Fruit fly (Drosophila melanogaster) whole organism, embryonic: ENCODE data around the gene Klp10A.

ENCODE experiments used
- ATbp ChIP-seq: fragments of 200-800 bp; sonication (Bioruptor generic); optimal IDR thresholded peaks from 2 replicates; lab custom pipeline; 2017; ENCODE audit warnings: missing biosample characterization, mild to moderate bottlenecking, missing genetic modification characterization, missing genetic modification reagents
- Adf1 ChIP-seq: fragments of 200-800 bp; sonication (Bioruptor generic); IDR thresholded peaks from 2 replicates; pipeline ENCODE4 v1.3.6; 2022; ENCODE audit warnings: missing biosample characterization, missing genetic modification characterization
- Awh ChIP-seq: fragments of 200-800 bp; sonication (Bioruptor generic); IDR thresholded peaks from 2 replicates; pipeline ENCODE4, ENCODE4 v1.3.6; 2022; ENCODE audit warnings: missing biosample characterization, missing genetic modification characterization
- B-H1 ChIP-seq: fragments of 200-800 bp; sonication (Bioruptor generic); IDR thresholded peaks from 3 replicates; pipeline ENCODE4 v1.3.6; 2022; ENCODE audit warnings: missing biosample characterization, missing genetic modification characterization
- BtbVII ChIP-seq: fragments of 200-800 bp; sonication (Bioruptor generic); optimal IDR thresholded peaks from 3 replicates; lab custom pipeline; 2017; ENCODE audit warnings: missing biosample characterization, mild to moderate bottlenecking, missing genetic modification characterization
- CG10267 ChIP-seq: fragments of 200-800 bp; sonication (Bioruptor generic); optimal IDR thresholded peaks from 2 replicates; lab custom pipeline; 2018; ENCODE audit warnings: missing biosample characterization, mild to moderate bottlenecking, missing genetic modification characterization, moderate library complexity
- CG11456 ChIP-seq: fragments of 200-800 bp; sonication (Bioruptor generic); IDR thresholded peaks from 3 replicates; pipeline ENCODE4 v1.3.6; 2022; ENCODE audit warnings: missing biosample characterization, missing genetic modification characterization
- CG11696 ChIP-seq: fragments of 200-800 bp; sonication (Bioruptor generic); IDR thresholded peaks from 2 replicates; pipeline ENCODE4 v1.3.6; 2022; ENCODE audit warnings: missing biosample characterization, missing genetic modification characterization
- CG12071 ChIP-seq: fragments of 200-800 bp; sonication (Bioruptor generic); optimal IDR thresholded peaks from 3 replicates; lab custom pipeline; 2018; ENCODE audit warnings: missing biosample characterization, mild to moderate bottlenecking, missing genetic modification characterization
- CG12391 ChIP-seq: fragments of 200-800 bp; sonication (Bioruptor generic); optimal IDR thresholded peaks from 3 replicates; lab custom pipeline; 2018; ENCODE audit warnings: missing biosample characterization, mild to moderate bottlenecking, missing genetic modification characterization, moderate library complexity
- CG12659 ChIP-seq: fragments of 200-800 bp; sonication (Bioruptor generic); optimal IDR thresholded peaks from 3 replicates; lab custom pipeline; 2017; ENCODE audit warnings: mild to moderate bottlenecking, missing biosample characterization, missing genetic modification reagents, missing genetic modification characterization
- CG15514 ChIP-seq: fragments of 200-800 bp; sonication (Bioruptor generic); optimal IDR thresholded peaks from 3 replicates; lab custom pipeline; 2017; ENCODE audit warnings: missing biosample characterization, missing genetic modification characterization, mild to moderate bottlenecking, moderate library complexity, missing genetic modification reagents
- CG16779 ChIP-seq: fragments of 200-800 bp; sonication (Bioruptor generic); IDR thresholded peaks from 2 replicates; pipeline ENCODE4 v1.3.6; 2022; ENCODE audit warnings: missing biosample characterization, missing genetic modification characterization
- CG18011 ChIP-seq: fragments of 200-800 bp; sonication (Bioruptor generic); optimal IDR thresholded peaks from 2 replicates; lab custom pipeline; 2017; ENCODE audit warnings: missing biosample characterization, missing genetic modification characterization, mild to moderate bottlenecking, moderate library complexity, missing genotype
- CG1832 ChIP-seq: fragments of 200-800 bp; sonication (Bioruptor generic); optimal IDR thresholded peaks from 2 replicates; lab custom pipeline; 2017; ENCODE audit warnings: missing biosample characterization, mild to moderate bottlenecking, missing genetic modification characterization, inconsistent platforms
- CG18599 ChIP-seq: fragments of 200-800 bp; sonication (Bioruptor generic); optimal IDR thresholded peaks from 3 replicates; lab custom pipeline; 2017; ENCODE audit warnings: missing biosample characterization, missing genetic modification characterization, mild to moderate bottlenecking, moderate library complexity, missing genetic modification reagents
- CG2202 ChIP-seq: fragments of 200-800 bp; sonication (Bioruptor generic); optimal IDR thresholded peaks from 2 replicates; lab custom pipeline; 2018; ENCODE audit warnings: missing biosample characterization, mild to moderate bottlenecking, missing genetic modification characterization
- CG2889 ChIP-seq: fragments of 200-800 bp; sonication (Bioruptor generic); IDR thresholded peaks from 3 replicates; pipeline ENCODE4 v1.3.6; 2022; ENCODE audit warnings: missing biosample characterization, missing genetic modification characterization
- CG3163 ChIP-seq: fragments of 200-800 bp; sonication (Bioruptor generic); optimal IDR thresholded peaks from 3 replicates; lab custom pipeline; 2016; ENCODE audit warnings: missing biosample characterization, missing genetic modification characterization
- CG32767 ChIP-seq: fragments of 200-800 bp; sonication (Bioruptor generic); IDR thresholded peaks from 2 replicates; pipeline ENCODE4 v1.3.6; 2022; ENCODE audit warnings: missing biosample characterization, missing genetic modification characterization
- CG33557 ChIP-seq: fragments of 200-800 bp; sonication (Bioruptor generic); optimal IDR thresholded peaks from 2 replicates; lab custom pipeline; 2019; ENCODE audit warnings: missing biosample characterization, mild to moderate bottlenecking, missing genetic modification characterization, moderate library complexity
- CG34422 ChIP-seq: fragments of 200-800 bp; sonication (Bioruptor generic); IDR thresholded peaks from 3 replicates; pipeline ENCODE4 v1.3.6; 2022; ENCODE audit warnings: missing biosample characterization, missing genetic modification characterization
- CG6689 ChIP-seq: fragments of 200-800 bp; sonication (Bioruptor generic); IDR thresholded peaks from 2 replicates; pipeline ENCODE4 v1.3.6; 2022; ENCODE audit warnings: missing biosample characterization, missing genetic modification characterization
- CG7963 ChIP-seq: fragments of 200-800 bp; sonication (Bioruptor generic); IDR thresholded peaks from 3 replicates; pipeline ENCODE4 v1.3.6; 2022; ENCODE audit warnings: missing biosample characterization, missing genetic modification characterization; ENCODE audit not compliant: partially characterized antibody
- CG8924 ChIP-seq: fragments of 200-800 bp; optimal IDR thresholded peaks from 3 replicates; lab custom pipeline; 2019; ENCODE audit warnings: missing biosample characterization, mild to moderate bottlenecking, missing genetic modification characterization, moderate library complexity
- CTCF ChIP-seq: fragments of 200-800 bp; sonication (Bioruptor generic); optimal IDR thresholded peaks from 2 replicates; lab custom pipeline; 2017; ENCODE audit warnings: missing biosample characterization, mild to moderate bottlenecking, missing genetic modification characterization, moderate library complexity
- D19B ChIP-seq: fragments of 200-800 bp; sonication (Bioruptor generic); optimal IDR thresholded peaks from 2 replicates; lab custom pipeline; 2017; ENCODE audit warnings: missing biosample characterization, mild to moderate bottlenecking, missing genetic modification characterization
- Hmx ChIP-seq: fragments of 200-800 bp; sonication (Bioruptor generic); optimal IDR thresholded peaks from 2 replicates; lab custom pipeline; 2016; ENCODE audit warnings: missing biosample characterization, missing genetic modification characterization
- Hsf ChIP-seq: fragments of 200-800 bp; sonication (Bioruptor generic); optimal IDR thresholded peaks from 3 replicates; lab custom pipeline; 2016; ENCODE audit warnings: missing biosample characterization, missing genetic modification characterization
- NC2α ChIP-seq: fragments of 200-800 bp; sonication (Bioruptor generic); optimal IDR thresholded peaks from 2 replicates; lab custom pipeline; 2016; ENCODE audit warnings: missing biosample characterization, missing genetic modification characterization
- Rfx ChIP-seq: fragments of 200-800 bp; sonication (Bioruptor generic); IDR thresholded peaks from 2 replicates; pipeline ENCODE4 v1.3.6; 2022; ENCODE audit warnings: missing biosample characterization, missing genetic modification characterization
- Side ChIP-seq: fragments of 200-800 bp; sonication (Bioruptor generic); optimal IDR thresholded peaks from 2 replicates; lab custom pipeline; 2016; ENCODE audit warnings: missing biosample characterization, missing genetic modification characterization
- Sin3A ChIP-seq: fragments of >200 bp; optimal IDR thresholded peaks from 2 replicates; lab custom pipeline; 2018
- Taf1 ChIP-seq: fragments of 200-800 bp; sonication (Bioruptor generic); IDR thresholded peaks from 2 replicates; pipeline ENCODE4 v1.3.6; 2022; ENCODE audit warnings: missing biosample characterization, missing genetic modification characterization
- Tbp ChIP-seq: fragments of >200 bp; optimal IDR thresholded peaks from 2 replicates; lab custom pipeline; 2018; ENCODE audit warnings: missing biosample characterization, missing genetic modification characterization
- bsh ChIP-seq, 2 experiments: fragments of 200-800 bp; sonication (Bioruptor generic); optimal IDR thresholded peaks; 2 replicates each; lab custom pipeline; 2017 to 2018; ENCODE audit warnings: mild to moderate bottlenecking in 2 of 2, missing biosample characterization in 2 of 2, missing genetic modification characterization in 2 of 2, moderate library complexity in 1 of 2
- cg ChIP-seq: fragments of 200-800 bp; sonication (Bioruptor generic); optimal IDR thresholded peaks from 3 replicates; lab custom pipeline; 2019; ENCODE audit warnings: missing biosample characterization, mild to moderate bottlenecking, missing genetic modification characterization, moderate library complexity
- chinmo ChIP-seq: fragments of 200-800 bp; sonication (Bioruptor generic); IDR thresholded peaks from 4 replicates; pipeline ENCODE4 v1.3.6; 2022; ENCODE audit warnings: missing biosample characterization, missing genetic modification characterization; ENCODE audit not compliant: partially characterized antibody
- dpn ChIP-seq, 2 experiments: fragments of 200-800 bp; sonication (Bioruptor generic); optimal IDR thresholded peaks; 3 replicates each; lab custom pipeline; 2016; ENCODE audit warnings: missing biosample characterization in 2 of 2, missing genetic modification characterization in 2 of 2
- emc ChIP-seq: fragments of 200-800 bp; sonication (Bioruptor generic); optimal IDR thresholded peaks from 2 replicates; lab custom pipeline; 2016; ENCODE audit warnings: missing biosample characterization, missing genetic modification characterization
- ewg ChIP-seq: fragments of 200-800 bp; sonication (Bioruptor generic); optimal IDR thresholded peaks from 3 replicates; lab custom pipeline; 2017; ENCODE audit warnings: mild to moderate bottlenecking, missing biosample characterization, missing genetic modification reagents, missing genetic modification characterization
- fru ChIP-seq: fragments of >200 bp; optimal IDR thresholded peaks from 2 replicates; lab custom pipeline; 2017
- kni ChIP-seq: fragments of 200-800 bp; sonication (Bioruptor generic); optimal IDR thresholded peaks from 3 replicates; lab custom pipeline; 2017; ENCODE audit warnings: mild to moderate bottlenecking, missing biosample characterization, missing genetic modification reagents, missing genetic modification characterization
- mirr ChIP-seq: fragments of 200-800 bp; sonication (Bioruptor generic); optimal IDR thresholded peaks from 3 replicates; lab custom pipeline; 2018; ENCODE audit warnings: missing biosample characterization, mild to moderate bottlenecking, missing genetic modification characterization
- org-1 ChIP-seq: fragments of 200-800 bp; sonication (Bioruptor generic); optimal IDR thresholded peaks from 2 replicates; lab custom pipeline; 2017; ENCODE audit warnings: missing biosample characterization, missing genetic modification characterization
- prd ChIP-seq, 3 experiments: fragments of >200 bp in 2 of 3; fragments of 200-800 bp in 1 of 3; sonication (Bioruptor generic) in 1 of 3; optimal IDR thresholded peaks in 2 of 3; IDR thresholded peaks in 1 of 3; 2 replicates in 2 of 3; 3 replicates in 1 of 3; pipeline versions ENCODE4 v1.3.6 to Lab custom; 2017 to 2022; ENCODE audit warnings: missing biosample characterization in 1 of 3, missing genetic modification characterization in 1 of 3
- repo ChIP-seq: fragments of 200-800 bp; sonication (Bioruptor generic); optimal IDR thresholded peaks from 2 replicates; lab custom pipeline; 2016; ENCODE audit warnings: missing biosample characterization, missing genetic modification characterization
- sens ChIP-seq: fragments of 200-800 bp; sonication (Bioruptor generic); peaks from one replicate; lab custom pipeline; 2016; ENCODE audit warnings: missing biosample characterization, missing genetic modification characterization
- sob ChIP-seq: fragments of 200-800 bp; sonication (Bioruptor generic); IDR thresholded peaks from 2 replicates; pipeline ENCODE4 v1.3.6; 2022; ENCODE audit warnings: missing biosample characterization, missing genetic modification characterization
- stwl ChIP-seq: fragments of 200-800 bp; sonication (Bioruptor generic); optimal IDR thresholded peaks from 3 replicates; lab custom pipeline; 2018; ENCODE audit warnings: missing biosample characterization, mild to moderate bottlenecking, missing genetic modification characterization, moderate library complexity
- vnd ChIP-seq: fragments of 200-800 bp; sonication (Bioruptor generic); IDR thresholded peaks from 3 replicates; pipeline ENCODE4 v1.3.6; 2022; ENCODE audit warnings: missing biosample characterization, missing genetic modification characterization; ENCODE audit not compliant: partially characterized antibody

The Klp10A gene

DNA sequence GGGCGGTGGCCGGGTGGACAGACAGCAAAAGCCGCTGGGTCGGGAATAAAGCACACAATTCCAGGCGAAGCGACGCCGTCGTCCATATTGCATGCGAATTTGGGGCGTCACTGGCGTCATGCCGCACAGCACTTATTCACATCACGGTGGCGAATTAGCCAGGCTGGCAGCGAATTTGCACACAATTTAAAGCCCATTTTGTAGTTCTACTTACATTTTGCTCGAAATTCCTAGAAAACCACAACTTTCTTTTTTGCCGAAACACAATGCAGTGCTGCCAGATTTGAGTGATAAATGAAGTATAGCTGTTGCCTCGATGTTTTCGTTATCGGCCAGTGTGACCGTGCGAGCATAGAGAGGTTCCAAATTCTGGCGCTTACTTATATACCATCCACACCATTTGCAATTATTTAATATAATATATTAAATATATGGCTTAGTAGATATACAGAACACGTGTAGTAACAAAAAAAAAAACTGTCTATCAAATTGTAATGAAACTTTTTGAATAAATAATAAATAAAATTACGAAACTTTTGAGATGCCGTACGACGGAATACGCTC is 11.4 kb upstream of the Klp10A start, which contains the start of gene Ran (continued):
- TF ChIP-seq CG11696 (GFP tag; lab: Robert Waterston, UW) (no peak), cg (no peak), repo (GFP tag; lab: Kevin White, UChicago) (no peak), CG18011 (no peak), CG18599 (GFP tag; lab: Kevin White, UChicago) (no peak), CG12659 (GFP tag; lab: Kevin White, UChicago) (peak; percentile 21), bsh (GFP tag; optimal IDR thresholded peaks at IDR 0.05; lab: Kevin White, UChicago) (no peak), Sin3A (lab: Kevin White, UChicago) (no peak), CG1832 (GFP tag; lab: Kevin White, UChicago) (no peak), vnd (no peak), CG11456 (GFP tag; lab: Robert Waterston, UW) (no peak), Tbp (GFP tag; lab: Kevin White, UChicago) (no peak), dpn (GFP tag; optimal IDR thresholded peaks at IDR 0.05; lab: Kevin White, UChicago) (no peak), CG8924 (no peak), stwl (tag; lab: Kevin White, UChicago) (no peak), Adf1 (GFP tag; lab: Robert Waterston, UW) (no peak), ATbp (GFP tag; lab: Kevin White, UChicago) (no peak), CG33557 (no peak), Hmx (GFP tag; lab: Kevin White, UChicago) (no peak), BtbVII (GFP tag; lab: Kevin White, UChicago) (no peak), mirr (GFP tag; lab: Kevin White, UChicago) (no peak), emc (GFP tag; lab: Kevin White, UChicago) (no peak), CG3163 (GFP tag; lab: Kevin White, UChicago) (no peak), B-H1 (no peak), CG16779 (GFP tag; lab: Robert Waterston, UW) (no peak)

DNA sequence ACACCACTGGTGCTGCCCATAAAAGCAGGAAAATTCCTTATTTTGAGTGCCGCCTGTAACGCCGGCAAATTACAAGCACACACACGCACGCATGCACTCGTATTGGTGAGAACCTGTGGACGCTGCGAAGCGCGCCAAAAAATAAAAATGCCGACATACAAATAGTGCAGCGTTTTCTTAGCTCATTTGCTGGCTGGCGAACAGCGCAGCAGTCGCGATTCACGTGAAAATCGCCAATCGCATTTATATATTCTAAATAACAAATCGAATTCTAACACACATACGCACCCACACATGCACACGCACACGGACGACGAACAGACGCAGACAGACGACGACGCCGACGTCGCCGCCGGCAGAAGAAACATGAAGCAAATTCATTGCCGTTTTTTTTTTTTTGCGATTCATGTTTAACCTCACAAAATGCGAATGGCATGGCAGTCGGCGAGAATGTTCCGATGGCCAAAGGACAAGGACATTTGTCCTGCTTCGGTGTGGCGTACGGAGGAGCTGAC is 10.7 kb upstream of the Klp10A start:
- TF ChIP-seq CG2889 (GFP tag; lab: Robert Waterston, UW) (no peak), sob (GFP tag; lab: Robert Waterston, UW) (no peak), chinmo (0 out of 4 replicates have a peak, but pooled peaks have one; percentile 27), Taf1 (GFP tag; lab: Robert Waterston, UW) (no peak), CG12071 (GFP tag; lab: Kevin White, UChicago) (no peak), CG12391 (tag; lab: Kevin White, UChicago) (no peak), D19B (GFP tag; lab: Kevin White, UChicago) (no peak), kni (GFP tag; lab: Kevin White, UChicago) (no peak), Hsf (GFP tag; lab: Kevin White, UChicago) (no peak), CTCF (GFP tag; lab: Kevin White, UChicago) (no peak), CG7963 (GFP tag; lab: Robert Waterston, UW) (no peak), CG2202 (tag; lab: Kevin White, UChicago) (no peak), CG16779 (GFP tag; lab: Robert Waterston, UW) (no peak), fru (no peak), prd (optimal IDR thresholded peaks at IDR 0.05; lab: Kevin White, UChicago) (no peak), prd (GFP tag; IDR thresholded peaks at IDR 0.05; lab: Robert Waterston, UW) (no peak), CG32767 (GFP tag; lab: Robert Waterston, UW) (no peak), NC2α (GFP tag; lab: Kevin White, UChicago) (no peak), CG6689 (GFP tag; lab: Robert Waterston, UW) (no peak), sens (peak; percentile 32), Sin3A (lab: Kevin White, UChicago) (no peak), CG10267 (tag; lab: Kevin White, UChicago) (no peak), Rfx (0 out of 2 replicates have a peak, but pooled peaks have one; percentile 22), ewg (GFP tag; lab: Kevin White, UChicago) (no peak), Awh (GFP tag; lab: Robert Waterston, UW) (no peak), CG15514 (GFP tag; lab: Kevin White, UChicago) (no peak), CG34422 (GFP tag; lab: Robert Waterston, UW) (peak; percentile 63; the same call in 1 of the 3 replicates), Side (GFP tag; lab: Kevin White, UChicago) (no peak), org-1 (no peak)
